Worm (Caenorhabditis elegans) whole organism, mixed stage, embryonic: ENCODE data around the gene cpg-1.

ENCODE experiments used
- bed-3 ChIP-seq: fragments of 200-800 bp; sonication (Bioruptor generic); optimal IDR thresholded peaks from 3 replicates; lab custom pipeline; 2018; ENCODE audit warnings: mild to moderate bottlenecking, missing genetic modification characterization, moderate library complexity, missing compliant biosample characterization
- elt-1 ChIP-seq: sonication (generic microtip); optimal IDR thresholded peaks from 2 replicates; lab custom pipeline; 2017; ENCODE audit warnings: missing genetic modification characterization, mild to moderate bottlenecking, missing compliant biosample characterization, antibody characterized with exemption, moderate library complexity, borderline replicate concordance; ENCODE audit not compliant: insufficient read depth
- ham-2 ChIP-seq: fragments of 200-800 bp; sonication (Bioruptor generic); optimal IDR thresholded peaks from 2 replicates; lab custom pipeline; 2018; ENCODE audit warnings: mild to moderate bottlenecking, missing genetic modification characterization, missing compliant biosample characterization
- lin-13 ChIP-seq: fragments of 150-350 bp; optimal IDR thresholded peaks from 2 replicates; lab custom pipeline; 2014; ENCODE audit warnings: missing biosample characterization, missing genetic modification characterization
- lsy-2 ChIP-seq: fragments of 150-350 bp; optimal IDR thresholded peaks from 2 replicates; lab custom pipeline; 2014; ENCODE audit warnings: missing biosample characterization, missing genetic modification characterization
- mab-5 ChIP-seq: fragments of 150-350 bp; optimal IDR thresholded peaks from 2 replicates; lab custom pipeline; 2014; ENCODE audit warnings: missing biosample characterization, missing genetic modification characterization
- mep-1 ChIP-seq: fragments of 150-350 bp; optimal IDR thresholded peaks from 2 replicates; lab custom pipeline; 2017; ENCODE audit warnings: missing biosample characterization, missing genetic modification reagents, missing genetic modification characterization, inconsistent platforms
- nhr-2 ChIP-seq: fragments of 150-350 bp; optimal IDR thresholded peaks from 2 replicates; lab custom pipeline; 2014; ENCODE audit warnings: missing biosample characterization, missing genetic modification characterization
- pha-4 ChIP-seq: fragments of 150-350 bp; optimal IDR thresholded peaks from 2 replicates; lab custom pipeline; 2018; ENCODE audit warnings: missing biosample characterization, missing genetic modification reagents, missing genetic modification characterization
- snpc-4 ChIP-seq: fragments of 150-350 bp; optimal IDR thresholded peaks from 2 replicates; lab custom pipeline; 2014; ENCODE audit warnings: missing biosample characterization, missing genetic modification characterization
- unc-39 ChIP-seq: fragments of 150-350 bp; optimal IDR thresholded peaks from 2 replicates; lab custom pipeline; 2014; ENCODE audit warnings: missing biosample characterization, missing genetic modification characterization
- ztf-11 ChIP-seq: fragments of 150-350 bp; optimal IDR thresholded peaks from 2 replicates; lab custom pipeline; 2014; ENCODE audit warnings: missing biosample characterization, missing genetic modification characterization

ce11 chrIII:4495685-4496084, 6.5 kb downstream of the cpg-1 start:
- TF ChIP-seq lin-13 (tag; lab: Kevin White, UChicago) (no peak), elt-1 (no peak), mab-5 (no peak), snpc-4 (tag; lab: Kevin White, UChicago) (no peak), ztf-11 (tag; lab: Kevin White, UChicago) (no peak), pha-4 (tag; lab: Kevin White, UChicago) (no peak), ham-2 (no peak), unc-39 (tag; lab: Kevin White, UChicago) (no peak), lsy-2 (tag; lab: Kevin White, UChicago) (no peak), bed-3 (GFP tag; lab: Kevin White, UChicago) (no peak), nhr-2 (tag; lab: Kevin White, UChicago) (no peak), mep-1 (no peak)
